Worm (Caenorhabditis elegans): Measurements from ENCODE around the gene srg-32.
A peak's percentile ranks its signal among the peaks of the same experiment; 100 is the strongest.

The srg-32 gene

DNA sequence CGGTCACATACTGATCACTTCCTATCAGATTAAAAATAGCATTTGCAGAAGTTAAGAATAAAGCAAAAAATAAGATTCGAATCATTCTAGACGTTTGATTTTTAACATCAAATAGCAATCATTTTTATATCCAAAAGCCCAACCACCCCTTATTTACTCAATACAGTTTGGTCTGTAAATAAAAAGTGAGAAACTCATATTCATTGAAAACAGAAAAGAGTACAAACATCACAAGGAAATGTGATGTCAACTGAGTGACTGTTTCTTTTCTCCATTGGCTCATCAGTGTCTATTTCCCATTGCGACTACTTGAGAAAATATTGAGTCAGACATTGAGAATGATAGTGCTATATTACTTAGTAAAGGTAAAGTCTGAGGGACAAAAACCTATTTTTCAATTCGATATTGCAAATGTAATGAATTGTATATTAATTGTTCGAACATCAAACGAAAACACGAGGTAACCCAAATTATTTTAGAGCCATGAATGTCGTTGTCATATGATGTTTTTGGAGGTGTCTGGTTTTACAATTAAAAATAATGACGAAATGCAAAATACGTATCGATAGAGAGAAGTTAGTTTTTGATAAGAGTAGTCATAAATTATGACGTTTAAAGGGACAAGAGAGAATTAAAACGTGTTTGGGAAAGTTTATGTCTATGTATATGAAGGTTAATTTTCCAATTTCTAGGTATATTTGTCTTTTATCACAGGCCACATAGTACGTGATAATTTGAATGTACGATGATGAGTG lies 1.4 kb upstream of the srg-32 start, which contains the start of gene ttr-23 (continued):
- TF ChIP-seq unc-30 (tag; optimal IDR thresholded peaks at IDR 0.05) (no peak), efl-1 (optimal IDR thresholded peaks at IDR 0.05) (no peak), efl-1 (GFP tag; optimal IDR thresholded peaks at IDR 0.05 in 1 of 2) (peak in 1 of 2 experiments; percentile 36), hpl-2 (GFP tag; optimal IDR thresholded peaks at IDR 0.05) (no peak), nhr-77 (tag; optimal IDR thresholded peaks at IDR 0.05) (no peak), elt-3 (tag; optimal IDR thresholded peaks at IDR 0.05) (no peak), skn-1 (tag; optimal IDR thresholded peaks at IDR 0.05) (no peak), pqm-1 (tag; optimal IDR thresholded peaks at IDR 0.05) (no peak), ets-5 (GFP tag; IDR thresholded peaks at IDR 0.05) (no peak), nhr-85 (tag) (peak; percentile 66), hlh-4 (tag; optimal IDR thresholded peaks at IDR 0.05) (no peak), pag-3 (tag; optimal IDR thresholded peaks at IDR 0.05; ENCODE audit: borderline replicate concordance, insufficient read depth) (no peak), lin-15B (tag; optimal IDR thresholded peaks at IDR 0.05) (no peak), sox-4 (tag; optimal IDR thresholded peaks at IDR 0.05) (no peak), sptf-1 (tag; optimal IDR thresholded peaks at IDR 0.05) (no peak), ceh-82 (tag; optimal IDR thresholded peaks at IDR 0.05) (no peak), irx-1 (tag; optimal IDR thresholded peaks at IDR 0.05) (no peak), fkh-8 (tag; optimal IDR thresholded peaks at IDR 0.05) (no peak), nhr-71 (tag; optimal IDR thresholded peaks at IDR 0.05) (peak; percentile 62), elt-2 (tag; optimal IDR thresholded peaks at IDR 0.05) (peak; percentile 83), lin-13 (GFP tag; optimal IDR thresholded peaks at IDR 0.05) (no peak), egl-27 (tag; optimal IDR thresholded peaks at IDR 0.05) (no peak), ama-1 (optimal IDR thresholded peaks at IDR 0.05) (no peak), snu-23 (GFP tag; optimal IDR thresholded peaks at IDR 0.05) (no peak), unc-98 (GFP tag; IDR thresholded peaks at IDR 0.05) (no peak), nhr-19 (GFP tag; conservative IDR thresholded peaks at IDR 0.05) (no peak), ces-1 (GFP tag; optimal IDR thresholded peaks at IDR 0.05) (no peak), tbx-2 (tag; optimal IDR thresholded peaks at IDR 0.05) (no peak), unc-130 (tag; optimal IDR thresholded peaks at IDR 0.05) (no peak), pax-3 (tag; optimal IDR thresholded peaks at IDR 0.05) (no peak), nhr-90 (tag; optimal IDR thresholded peaks at IDR 0.05; ENCODE audit: poor library complexity) (no peak), nhr-20 (tag; optimal IDR thresholded peaks at IDR 0.05) (peak; percentile 32), aha-1 (tag; optimal IDR thresholded peaks at IDR 0.05) (no peak), alr-1 (tag; optimal IDR thresholded peaks at IDR 0.05; ENCODE audit: borderline replicate concordance) (no peak), ztf-4 (tag; optimal IDR thresholded peaks at IDR 0.05) (no peak), tlp-1 (tag; optimal IDR thresholded peaks at IDR 0.05) (peak; percentile 24), mdl-1 (tag; optimal IDR thresholded peaks at IDR 0.05) (no peak)

DNA sequence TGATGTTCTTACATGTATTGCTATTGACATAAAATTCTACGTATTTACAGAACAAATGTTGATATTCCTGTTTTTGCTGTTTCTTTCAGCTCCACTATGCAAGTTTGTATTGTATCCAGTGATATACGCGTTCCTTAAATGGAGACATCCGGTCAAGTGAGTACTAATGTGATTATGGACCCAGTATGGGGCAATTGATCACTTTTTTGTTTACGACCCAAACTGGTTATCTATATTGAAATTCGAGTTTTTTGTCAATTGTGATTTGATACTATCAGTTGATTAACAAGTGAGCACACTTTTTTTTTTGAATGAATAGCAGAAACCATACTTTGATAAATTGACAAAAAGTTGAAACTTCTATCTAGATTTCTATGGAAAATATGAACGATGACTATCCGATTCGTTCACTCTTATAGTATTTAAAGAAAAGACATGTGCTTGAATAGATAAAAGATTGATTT lies 6.7 kb downstream of the srg-32 start, which contains the start of gene T21C9.6:
Gene T21C9.6 (plus strand): TSS at position 51 of the 464 bp plus-strand sequence.
- no peak for TF ChIP-seq C16A3.4 (tag; optimal IDR thresholded peaks at IDR 0.05)
- TF ChIP-seq skn-1 (tag; optimal IDR thresholded peaks at IDR 0.05): no peak
- no peak for TF ChIP-seq aha-1 (tag; optimal IDR thresholded peaks at IDR 0.05)
- TF ChIP-seq elt-2 (tag; optimal IDR thresholded peaks at IDR 0.05): peak; percentile 25
- no peak for TF ChIP-seq nhr-84 (tag; optimal IDR thresholded peaks at IDR 0.05)
- TF ChIP-seq unc-62 (GFP tag; optimal IDR thresholded peaks at IDR 0.05): no peak
- no peak for TF ChIP-seq fkh-4 (tag; optimal IDR thresholded peaks at IDR 0.05; ENCODE audit: borderline replicate concordance)
